Fruit fly (Drosophila melanogaster): ENCODE results near the gene GATAd.

GATAd gene

dm6 chr2L:10298306-10298705 is 35.2 kb upstream of the GATAd start (continued):
- TF ChIP-seq Meics (GFP tag; optimal IDR thresholded peaks at IDR 0.05) = no peak
- TF ChIP-seq CG10321 (GFP tag; IDR thresholded peaks at IDR 0.05) = no peak
- no peak for TF ChIP-seq CG4328 (GFP tag; optimal IDR thresholded peaks at IDR 0.05)
- no peak for TF ChIP-seq ci (GFP tag; IDR thresholded peaks at IDR 0.05)
- peak; percentile 26 for TF ChIP-seq CG2712 (tag; optimal IDR thresholded peaks at IDR 0.05)
- no peak for TF ChIP-seq dmrt99B (tag; optimal IDR thresholded peaks at IDR 0.05)
- TF ChIP-seq hkb (optimal IDR thresholded peaks at IDR 0.05) = no peak
- TF ChIP-seq hkb (GFP tag; IDR thresholded peaks at IDR 0.05) = no peak
- no peak for TF ChIP-seq CG4424 (GFP tag; optimal IDR thresholded peaks at IDR 0.05)
- peak in 1 of 2 experiments; percentile 78 for TF ChIP-seq Dfd (GFP tag; optimal IDR thresholded peaks at IDR 0.05)
- TF ChIP-seq nerfin-2 (GFP tag; IDR thresholded peaks at IDR 0.05; ENCODE audit: partially characterized antibody) = peak; percentile 65; the same call in 1 of the 2 replicates
- no peak for TF ChIP-seq Six4 (GFP tag; optimal IDR thresholded peaks at IDR 0.05)
- no peak for TF ChIP-seq pan (optimal IDR thresholded peaks at IDR 0.05)
- TF ChIP-seq pan (GFP tag; optimal IDR thresholded peaks at IDR 0.05 in 1 of 2, IDR thresholded peaks at IDR 0.05 in 1 of 2) = no peak
- TF ChIP-seq gfzf (GFP tag; optimal IDR thresholded peaks at IDR 0.05) = peak; percentile 13
- TF ChIP-seq NfI (GFP tag; optimal IDR thresholded peaks at IDR 0.05) = peak; percentile 22
- peak; percentile 10 for TF ChIP-seq caup (GFP tag; optimal IDR thresholded peaks at IDR 0.05; ENCODE audit: severe bottlenecking)
- TF ChIP-seq dpn (GFP tag; optimal IDR thresholded peaks at IDR 0.05) = peak in 1 of 2 experiments; percentile 33
- no peak for TF ChIP-seq CG16815 (GFP tag; optimal IDR thresholded peaks at IDR 0.05)
- TF ChIP-seq CG17186 (GFP tag; optimal IDR thresholded peaks at IDR 0.05) = no peak
- no peak for TF ChIP-seq CG3726 (GFP tag; IDR thresholded peaks at IDR 0.05)
- no peak for TF ChIP-seq lola (GFP tag; optimal IDR thresholded peaks at IDR 0.05)
- no peak for TF ChIP-seq Awh (GFP tag; IDR thresholded peaks at IDR 0.05)
- no peak for TF ChIP-seq chm (GFP tag; IDR thresholded peaks at IDR 0.05)
- no peak for TF ChIP-seq CG11085 (GFP tag; IDR thresholded peaks at IDR 0.05)
- no peak for TF ChIP-seq Hmr (GFP tag; optimal IDR thresholded peaks at IDR 0.05)
- TF ChIP-seq MTF-1 (GFP tag; optimal IDR thresholded peaks at IDR 0.05; ENCODE audit: borderline replicate concordance) = no peak
- peak; percentile 16 for TF ChIP-seq her (GFP tag; optimal IDR thresholded peaks at IDR 0.05)
- TF ChIP-seq HLH3B (GFP tag; IDR thresholded peaks at IDR 0.05) = 0 out of 2 replicates have a peak, but pooled peaks have one; percentile 15
- TF ChIP-seq CG8388 (GFP tag; optimal IDR thresholded peaks at IDR 0.05) = no peak
- no peak for TF ChIP-seq Bdp1 (GFP tag; optimal IDR thresholded peaks at IDR 0.05)
- no peak for TF ChIP-seq CG7556 (GFP tag; optimal IDR thresholded peaks at IDR 0.05)
- no peak for TF ChIP-seq pb (GFP tag; optimal IDR thresholded peaks at IDR 0.05)
- no peak for TF ChIP-seq CG13296 (GFP tag; optimal IDR thresholded peaks at IDR 0.05)
- peak; percentile 54 for TF ChIP-seq CG9437 (GFP tag; optimal IDR thresholded peaks at IDR 0.05)
- TF ChIP-seq Lhr (GFP tag; optimal IDR thresholded peaks at IDR 0.05) = peak; percentile 58
- peak; percentile 92 for TF ChIP-seq CG6791 (GFP tag; IDR thresholded peaks at IDR 0.05; ENCODE audit: partially characterized antibody)
- no peak for TF ChIP-seq nom (GFP tag; optimal IDR thresholded peaks at IDR 0.05)
- TF ChIP-seq row (GFP tag; IDR thresholded peaks at IDR 0.05) = peak; percentile 38; the same call in 1 of the 3 replicates
- TF ChIP-seq CG12744 (GFP tag; optimal IDR thresholded peaks at IDR 0.05) = no peak
- TF ChIP-seq D (optimal IDR thresholded peaks at IDR 0.05) = no peak
- TF ChIP-seq D (GFP tag; optimal IDR thresholded peaks at IDR 0.05) = no peak
- peak; percentile 5 for TF ChIP-seq CG4820 (GFP tag; optimal IDR thresholded peaks at IDR 0.05)
- no peak for TF ChIP-seq CG2889 (GFP tag; IDR thresholded peaks at IDR 0.05)
- peak; percentile 34 for TF ChIP-seq pzg (GFP tag; optimal IDR thresholded peaks at IDR 0.05)
- TF ChIP-seq Tbp (GFP tag; optimal IDR thresholded peaks at IDR 0.05) = no peak
- TF ChIP-seq CG31441 (GFP tag; IDR thresholded peaks at IDR 0.05) = no peak
- TF ChIP-seq dimm (GFP tag; IDR thresholded peaks at IDR 0.05) = no peak
- no peak for TF ChIP-seq nau (GFP tag; optimal IDR thresholded peaks at IDR 0.05)
- no peak for TF ChIP-seq trh (GFP tag; optimal IDR thresholded peaks at IDR 0.05)
- peak; percentile 79 for TF ChIP-seq HLH4C (GFP tag; IDR thresholded peaks at IDR 0.05; ENCODE audit: partially characterized antibody)

Measured in whole organism, embryonic.